Fruit fly (Drosophila melanogaster) whole organism, prepupa: Measurements from ENCODE around the gene CG33191.
A peak's percentile ranks its signal among the peaks of the same experiment; 100 is the strongest.

Experiments
- CG10631 ChIP-seq: fragments of 200-800 bp; sonication (Bioruptor generic); optimal IDR thresholded peaks from 2 replicates; lab custom pipeline; 2016; ENCODE audit warnings: missing biosample characterization, missing genetic modification characterization
- CG10669 ChIP-seq: fragments of 200-800 bp; sonication (Bioruptor generic); optimal IDR thresholded peaks from 3 replicates; lab custom pipeline; 2018; ENCODE audit warnings: missing biosample characterization, mild to moderate bottlenecking, missing genetic modification characterization, moderate library complexity
- CG11294 ChIP-seq: fragments of 200-800 bp; sonication (Bioruptor generic); IDR thresholded peaks from 2 replicates; pipeline ENCODE4 v1.3.6; 2022; ENCODE audit warnings: missing biosample characterization, missing genetic modification characterization
- CG11762 ChIP-seq: fragments of 200-800 bp; sonication (Bioruptor generic); optimal IDR thresholded peaks from 3 replicates; lab custom pipeline; 2016; ENCODE audit warnings: missing biosample characterization, missing genetic modification characterization; ENCODE audit not compliant: insufficient read depth
- CG11902 ChIP-seq: fragments of 200-800 bp; sonication (Bioruptor generic); optimal IDR thresholded peaks from 3 replicates; lab custom pipeline; 2016; ENCODE audit warnings: missing biosample characterization, missing genetic modification characterization
- CG15336 ChIP-seq: fragments of 200-800 bp; sonication (Bioruptor generic); IDR thresholded peaks from 2 replicates; pipeline ENCODE4 v1.3.6; 2022; ENCODE audit warnings: missing biosample characterization, missing genetic modification characterization
- CG1621 ChIP-seq: fragments of 200-800 bp; sonication (Bioruptor generic); optimal IDR thresholded peaks from 3 replicates; lab custom pipeline; 2018; ENCODE audit warnings: missing biosample characterization, mild to moderate bottlenecking, missing genetic modification characterization
- CG3032 ChIP-seq: fragments of 200-800 bp; optimal IDR thresholded peaks from 2 replicates; lab custom pipeline; 2019; ENCODE audit warnings: missing biosample characterization, mild to moderate bottlenecking, missing genetic modification characterization, moderate library complexity
- CG31627 ChIP-seq: fragments of 200-800 bp; sonication (Bioruptor generic); optimal IDR thresholded peaks from 3 replicates; lab custom pipeline; 2016; ENCODE audit warnings: missing biosample characterization, missing genetic modification characterization
- CG3919 ChIP-seq: fragments of 200-800 bp; sonication (Bioruptor generic); optimal IDR thresholded peaks from 3 replicates; lab custom pipeline; 2016; ENCODE audit warnings: missing biosample characterization, missing genetic modification characterization
- CG4318 ChIP-seq: fragments of 200-800 bp; sonication (Bioruptor generic); optimal IDR thresholded peaks from 3 replicates; lab custom pipeline; 2017; ENCODE audit warnings: missing biosample characterization, mild to moderate bottlenecking, missing genetic modification characterization
- CG6163 ChIP-seq: fragments of 200-800 bp; sonication (Bioruptor generic); IDR thresholded peaks from 3 replicates; pipeline ENCODE4 v1.3.6; 2022; ENCODE audit warnings: missing biosample characterization, missing genetic modification characterization
- CG6276 ChIP-seq: fragments of 200-800 bp; sonication (Bioruptor generic); optimal IDR thresholded peaks from 2 replicates; lab custom pipeline; 2017; ENCODE audit warnings: missing biosample characterization, mild to moderate bottlenecking, missing genetic modification characterization
- CG6792 ChIP-seq: fragments of 200-800 bp; sonication (Bioruptor generic); optimal IDR thresholded peaks from 3 replicates; lab custom pipeline; 2016; ENCODE audit warnings: missing biosample characterization, missing genetic modification characterization
- CG6808 ChIP-seq: fragments of 200-800 bp; sonication (Bioruptor generic); optimal IDR thresholded peaks from 3 replicates; lab custom pipeline; 2017; ENCODE audit warnings: missing biosample characterization, missing genetic modification characterization, mild to moderate bottlenecking, moderate library complexity, missing genetic modification reagents
- CG7368 ChIP-seq: fragments of 200-800 bp; sonication (Bioruptor generic); optimal IDR thresholded peaks from 3 replicates; lab custom pipeline; 2016; ENCODE audit warnings: missing biosample characterization, missing genetic modification characterization
- CG8632 ChIP-seq: fragments of 200-800 bp; sonication (Bioruptor generic); optimal IDR thresholded peaks from 3 replicates; lab custom pipeline; 2016; ENCODE audit warnings: missing biosample characterization, missing genetic modification characterization
- Eip75B ChIP-seq: fragments of 200-800 bp; sonication (Bioruptor generic); optimal IDR thresholded peaks from 3 replicates; lab custom pipeline; 2016; ENCODE audit warnings: missing biosample characterization, missing genetic modification characterization
- Eip78C ChIP-seq: fragments of 200-800 bp; sonication (Bioruptor generic); peaks from one replicate; lab custom pipeline; 2016; ENCODE audit warnings: missing biosample characterization, missing genetic modification characterization
- Ets21C ChIP-seq: fragments of 200-800 bp; sonication (Bioruptor generic); optimal IDR thresholded peaks from 3 replicates; lab custom pipeline; 2016; ENCODE audit warnings: missing biosample characterization, missing genetic modification characterization
- Ets96B ChIP-seq: fragments of 200-800 bp; optimal IDR thresholded peaks from 2 replicates; lab custom pipeline; 2019; ENCODE audit warnings: missing biosample characterization, mild to moderate bottlenecking, missing genetic modification characterization, moderate library complexity
- Hr38 ChIP-seq: sonication (Bioruptor generic); optimal IDR thresholded peaks from 2 replicates; lab custom pipeline; 2016; ENCODE audit warnings: missing biosample characterization, missing genetic modification characterization
- Hr39 ChIP-seq: fragments of 200-800 bp; sonication (Bioruptor generic); optimal IDR thresholded peaks from 2 replicates; lab custom pipeline; 2016; ENCODE audit warnings: missing biosample characterization, missing genetic modification characterization
- Hr4 ChIP-seq: fragments of 200-800 bp; sonication (Bioruptor generic); optimal IDR thresholded peaks from 3 replicates; lab custom pipeline; 2016; ENCODE audit warnings: missing biosample characterization, missing genetic modification characterization
- Lpt ChIP-seq: fragments of 200-800 bp; sonication (Bioruptor generic); optimal IDR thresholded peaks from 3 replicates; lab custom pipeline; 2016; ENCODE audit warnings: missing biosample characterization, missing genetic modification characterization
- Met ChIP-seq: fragments of 200-800 bp; sonication (Bioruptor generic); optimal IDR thresholded peaks from 3 replicates; lab custom pipeline; 2016; ENCODE audit warnings: missing biosample characterization, missing genetic modification characterization
- Smox ChIP-seq: fragments of 200-800 bp; sonication (Bioruptor generic); optimal IDR thresholded peaks from 3 replicates; lab custom pipeline; 2016; ENCODE audit warnings: missing biosample characterization, missing genetic modification characterization
- Sox102F ChIP-seq: fragments of 200-800 bp; sonication (Bioruptor generic); optimal IDR thresholded peaks from 2 replicates; lab custom pipeline; 2016; ENCODE audit warnings: missing biosample characterization, mild to moderate bottlenecking, missing genetic modification characterization
- Sox14 ChIP-seq: fragments of 200-800 bp; sonication (Bioruptor generic); optimal IDR thresholded peaks from 3 replicates; lab custom pipeline; 2016; ENCODE audit warnings: missing biosample characterization, missing genetic modification characterization
- Sox15 ChIP-seq: fragments of 200-800 bp; sonication (Bioruptor generic); optimal IDR thresholded peaks from 3 replicates; lab custom pipeline; 2016; ENCODE audit warnings: missing biosample characterization, missing genetic modification characterization
- achi ChIP-seq: fragments of 200-800 bp; sonication (Bioruptor generic); optimal IDR thresholded peaks from 3 replicates; lab custom pipeline; 2016; ENCODE audit warnings: missing biosample characterization, missing genetic modification characterization
- acj6 ChIP-seq: fragments of 200-800 bp; sonication (Bioruptor generic); optimal IDR thresholded peaks from 3 replicates; lab custom pipeline; 2016; ENCODE audit warnings: missing biosample characterization, missing genetic modification characterization
- dsx ChIP-seq: fragments of 200-800 bp; optimal IDR thresholded peaks from 3 replicates; lab custom pipeline; 2019; ENCODE audit warnings: missing biosample characterization, mild to moderate bottlenecking, missing genetic modification characterization, moderate library complexity; ENCODE audit not compliant: poor library complexity, severe bottlenecking
- eg ChIP-seq: fragments of 200-800 bp; sonication (Bioruptor generic); IDR thresholded peaks from 3 replicates; pipeline ENCODE4 v1.3.6; 2022; ENCODE audit warnings: missing biosample characterization, missing genetic modification characterization
- esn ChIP-seq: fragments of 200-800 bp; sonication (Bioruptor generic); optimal IDR thresholded peaks from 2 replicates; lab custom pipeline; 2016; ENCODE audit warnings: missing biosample characterization, mild to moderate bottlenecking, missing genetic modification characterization, moderate library complexity
- fd59A ChIP-seq: fragments of 200-800 bp; sonication (Bioruptor generic); optimal IDR thresholded peaks from 2 replicates; lab custom pipeline; 2017; ENCODE audit warnings: missing biosample characterization, mild to moderate bottlenecking, missing genetic modification characterization, missing genetic modification reagents
- fd85E ChIP-seq: fragments of 200-800 bp; sonication (Bioruptor generic); optimal IDR thresholded peaks from 3 replicates; lab custom pipeline; 2016; ENCODE audit warnings: missing biosample characterization, missing genetic modification characterization
- fkh ChIP-seq: fragments of 200-800 bp; sonication (Bioruptor generic); optimal IDR thresholded peaks from 3 replicates; lab custom pipeline; 2017; ENCODE audit warnings: missing biosample characterization, mild to moderate bottlenecking, missing genetic modification characterization, moderate library complexity
- pdm3 ChIP-seq: fragments of 200-800 bp; sonication (Bioruptor generic); optimal IDR thresholded peaks from 3 replicates; lab custom pipeline; 2016; ENCODE audit warnings: missing biosample characterization, missing genetic modification characterization
- salr ChIP-seq, 2 experiments: fragments of 200-800 bp; sonication (Bioruptor generic); optimal IDR thresholded peaks; 3 replicates each; lab custom pipeline; 2016 to 2018; ENCODE audit warnings: missing biosample characterization in 2 of 2, missing genetic modification characterization in 2 of 2, mild to moderate bottlenecking in 1 of 2
- ss ChIP-seq, 2 experiments: fragments of 200-800 bp; sonication (Bioruptor generic); optimal IDR thresholded peaks; 2 replicates in 1 of 2; 3 replicates in 1 of 2; lab custom pipeline; 2017 to 2018; ENCODE audit warnings: mild to moderate bottlenecking in 2 of 2, missing biosample characterization in 2 of 2, missing genetic modification characterization in 2 of 2, moderate library complexity in 1 of 2
- svp ChIP-seq: fragments of 200-800 bp; sonication (Bioruptor generic); peaks from one replicate; lab custom pipeline; 2016; ENCODE audit warnings: missing biosample characterization, missing genetic modification characterization
- vri ChIP-seq: fragments of 200-800 bp; sonication (Bioruptor generic); optimal IDR thresholded peaks from 3 replicates; lab custom pipeline; 2016; ENCODE audit warnings: missing biosample characterization, mild to moderate bottlenecking, missing genetic modification characterization

The CG33191 gene

DNA sequence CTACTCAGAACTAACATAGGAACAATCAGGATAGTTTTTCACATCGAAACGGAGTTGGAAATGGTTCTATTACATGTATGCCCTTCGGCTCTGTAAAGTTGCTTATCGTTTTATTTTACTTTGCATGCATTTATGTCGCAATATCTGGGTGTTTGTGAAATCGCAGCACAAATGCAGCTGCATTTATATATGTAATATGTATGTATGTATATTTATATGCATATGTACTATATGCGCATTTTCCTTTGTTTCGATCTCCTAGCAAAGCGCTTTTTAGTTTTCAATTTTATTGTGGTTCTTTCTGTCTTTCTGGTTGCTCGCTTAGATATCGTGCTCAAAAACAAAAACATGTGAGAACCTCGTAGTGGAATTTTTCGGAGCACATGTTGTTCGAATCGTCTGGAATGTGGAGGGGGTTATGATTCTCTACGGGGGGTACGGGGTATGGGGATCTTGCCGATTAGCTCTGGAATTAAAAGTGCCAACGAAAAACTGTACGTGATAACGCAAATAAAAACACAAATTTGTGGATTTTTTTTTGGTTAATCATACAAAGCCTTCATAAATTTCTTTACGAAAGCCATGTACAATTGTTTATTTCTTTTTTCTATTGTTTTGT lies 34.4 kb upstream of the CG33191 start:
- no peak for TF ChIP-seq eg (GFP tag; lab: Robert Waterston, UW)
- no peak for TF ChIP-seq Sox102F
- no peak for TF ChIP-seq salr (GFP tag; optimal IDR thresholded peaks at IDR 0.05; lab: Kevin White, UChicago)
- TF ChIP-seq fkh (GFP tag; lab: Kevin White, UChicago) = peak; percentile 55
- TF ChIP-seq Hr39 (GFP tag; lab: Kevin White, UChicago) = no peak
- TF ChIP-seq Met (GFP tag; lab: Kevin White, UChicago) = no peak
- peak; percentile 16 for TF ChIP-seq CG6808 (GFP tag; lab: Kevin White, UChicago)
- no peak for TF ChIP-seq CG7368 (GFP tag; lab: Kevin White, UChicago)
- no peak for TF ChIP-seq fd85E (GFP tag; lab: Kevin White, UChicago)

DNA sequence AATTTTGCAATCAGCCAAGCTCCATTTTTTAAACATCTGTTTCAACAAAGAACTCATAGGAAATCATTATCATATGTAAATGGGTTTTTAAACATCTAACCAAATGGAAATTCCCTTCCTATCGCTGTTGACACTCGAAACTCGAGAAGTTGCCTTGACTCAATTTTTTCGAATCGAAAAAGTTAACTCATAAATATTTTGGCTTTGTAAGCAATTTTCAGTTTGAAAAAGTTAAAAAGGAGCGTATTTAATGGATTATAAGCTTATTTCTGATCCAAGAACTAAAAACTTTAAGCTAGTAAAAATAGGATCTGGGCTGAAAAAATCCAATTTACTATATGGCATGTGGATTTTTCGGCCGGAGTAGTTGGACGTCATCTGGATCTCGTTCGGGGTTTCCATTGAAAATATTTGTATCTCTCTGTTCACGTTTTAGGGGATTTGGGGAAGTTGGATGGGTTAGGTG lies 33.5 kb upstream of the CG33191 start, which contains the start of gene CG9837:
CG9837 (minus strand) TSS at position 416 of the 466 bp plus-strand sequence.
- peak; percentile 4 for TF ChIP-seq fkh (GFP tag; lab: Kevin White, UChicago)
- no peak for TF ChIP-seq Smox (GFP tag; lab: Kevin White, UChicago)
- no peak for TF ChIP-seq Hr38 (GFP tag; lab: Kevin White, UChicago)
- no peak for TF ChIP-seq CG11294 (GFP tag; lab: Robert Waterston, UW)
- TF ChIP-seq CG15336 (GFP tag; lab: Robert Waterston, UW) = no peak

DNA sequence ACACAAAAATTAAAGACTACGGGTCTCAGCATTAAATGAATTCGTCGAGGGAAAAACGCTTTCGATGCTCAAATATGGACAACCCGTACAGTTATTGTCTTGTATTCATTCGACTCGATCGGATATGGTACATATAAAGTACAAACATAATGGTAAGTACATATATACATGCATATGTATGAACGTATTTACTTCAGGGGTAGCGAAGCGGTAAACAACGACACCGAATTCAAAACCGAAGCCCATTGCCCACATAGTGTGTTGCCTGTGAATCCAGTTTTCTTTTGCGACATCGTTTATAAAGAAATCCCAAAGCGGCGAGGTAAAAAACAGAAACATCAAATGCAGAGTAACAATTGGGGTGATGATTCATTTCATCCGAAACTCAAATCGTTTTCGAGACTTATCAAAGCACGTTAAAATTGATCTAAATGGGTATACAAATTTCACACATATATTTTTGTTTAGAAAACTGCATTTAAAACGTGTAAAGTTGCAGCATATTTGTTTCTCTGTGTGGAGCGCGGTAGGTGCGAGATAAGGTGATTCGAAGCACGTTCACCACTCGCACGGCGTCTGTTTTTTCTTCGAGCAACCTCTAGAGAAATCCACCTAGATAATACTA lies 32.7 kb upstream of the CG33191 start:
- TF ChIP-seq CG11902 (GFP tag; lab: Kevin White, UChicago) = peak; percentile 54
- peak; percentile 79 for TF ChIP-seq CG1621 (tag; lab: Kevin White, UChicago)
- TF ChIP-seq svp (GFP tag; lab: Kevin White, UChicago) = peak; percentile 86
- peak; percentile 74 to 80 for TF ChIP-seq ss (GFP tag; optimal IDR thresholded peaks at IDR 0.05; lab: Kevin White, UChicago)
- TF ChIP-seq salr (GFP tag; optimal IDR thresholded peaks at IDR 0.05; lab: Kevin White, UChicago) = peak; percentile 62 to 80
- TF ChIP-seq CG4318 (GFP tag; lab: Kevin White, UChicago) = peak; percentile 80
- peak; percentile 65 for TF ChIP-seq CG6792 (GFP tag; lab: Kevin White, UChicago)
- TF ChIP-seq eg (GFP tag; lab: Robert Waterston, UW) = peak; percentile 96
- TF ChIP-seq CG6276 (GFP tag; lab: Kevin White, UChicago) = peak; percentile 81
- TF ChIP-seq Met (GFP tag; lab: Kevin White, UChicago) = peak; percentile 44
- peak; percentile 80 for TF ChIP-seq CG10669 (GFP tag; lab: Kevin White, UChicago)
- peak; percentile 75 for TF ChIP-seq CG11762 (GFP tag; lab: Kevin White, UChicago)
- peak; percentile 71 for TF ChIP-seq CG3032 (tag; lab: Kevin White, UChicago)
- TF ChIP-seq Eip75B (GFP tag; lab: Kevin White, UChicago) = peak; percentile 77
- peak; percentile 49 for TF ChIP-seq fkh (GFP tag; lab: Kevin White, UChicago)
- TF ChIP-seq Sox14 (GFP tag; lab: Kevin White, UChicago) = peak; percentile 82
- peak; percentile 79 for TF ChIP-seq Ets96B (tag; lab: Kevin White, UChicago)
- TF ChIP-seq CG7368 (GFP tag; lab: Kevin White, UChicago) = peak; percentile 76
- TF ChIP-seq Hr38 (GFP tag; lab: Kevin White, UChicago) = peak; percentile 55
- TF ChIP-seq CG6163 (GFP tag; lab: Robert Waterston, UW) = peak; percentile 93
- TF ChIP-seq CG8632 = peak; percentile 73
- peak; percentile 57 for TF ChIP-seq CG31627 (GFP tag; lab: Kevin White, UChicago)
- TF ChIP-seq Lpt (GFP tag; lab: Kevin White, UChicago) = peak; percentile 89
- TF ChIP-seq Hr39 (GFP tag; lab: Kevin White, UChicago) = peak; percentile 57
- peak; percentile 58 for TF ChIP-seq Sox102F
- peak; percentile 84 for TF ChIP-seq acj6 (GFP tag; lab: Kevin White, UChicago)
- peak; percentile 88 for TF ChIP-seq pdm3 (GFP tag; lab: Kevin White, UChicago)
- peak; percentile 27 for TF ChIP-seq vri (GFP tag; lab: Kevin White, UChicago)
- peak; percentile 82 for TF ChIP-seq CG3919 (GFP tag; lab: Kevin White, UChicago)
- no peak for TF ChIP-seq fd85E (GFP tag; lab: Kevin White, UChicago)
- peak; percentile 40 for TF ChIP-seq Sox15 (GFP tag; lab: Kevin White, UChicago)
- TF ChIP-seq CG10631 (GFP tag; lab: Kevin White, UChicago) = peak; percentile 80
- peak; percentile 97 for TF ChIP-seq Eip78C (GFP tag; lab: Kevin White, UChicago)
- peak; percentile 69 for TF ChIP-seq fd59A
- TF ChIP-seq achi = peak; percentile 86
- TF ChIP-seq dsx (GFP tag; lab: Kevin White, UChicago) = peak; percentile 72
- TF ChIP-seq Hr4 (GFP tag; lab: Kevin White, UChicago) = peak; percentile 92
- TF ChIP-seq esn = peak; percentile 68
- peak; percentile 15 for TF ChIP-seq Ets21C (GFP tag; lab: Kevin White, UChicago)
